Worm (Caenorhabditis elegans) whole organism, late embryonic: Measurements from ENCODE around the gene fbxa-133.

Source experiments
- C08G9.2 ChIP-seq: sonication (generic microtip); optimal IDR thresholded peaks from 2 replicates; lab custom pipeline; 2016; ENCODE audit warnings: mild to moderate bottlenecking, missing genetic modification characterization, moderate library complexity, missing compliant biosample characterization
- C38D4.7 ChIP-seq: fragments of 200-800 bp; sonication (Bioruptor generic); optimal IDR thresholded peaks from 2 replicates; lab custom pipeline; 2018; ENCODE audit warnings: mild to moderate bottlenecking, missing genetic modification characterization, moderate library complexity, missing compliant biosample characterization
- K09A11.1 ChIP-seq: sonication (generic microtip); optimal IDR thresholded peaks from 2 replicates; lab custom pipeline; 2017; ENCODE audit warnings: antibody characterized with exemption, mild to moderate bottlenecking, missing genetic modification characterization, missing compliant biosample characterization; ENCODE audit not compliant: insufficient read depth
- ama-1 ChIP-seq: fragments of 150-350 bp; optimal IDR thresholded peaks from 2 replicates; lab custom pipeline; 2014
- ceh-14 ChIP-seq: sonication (generic microtip); optimal IDR thresholded peaks from 2 replicates; lab custom pipeline; 2016; ENCODE audit warnings: missing genotype, missing genetic modification characterization, missing compliant biosample characterization
- ceh-18 ChIP-seq: sonication (generic microtip); optimal IDR thresholded peaks from 2 replicates; lab custom pipeline; 2016; ENCODE audit warnings: missing genetic modification characterization, missing compliant biosample characterization
- ceh-2 ChIP-seq: sonication (generic microtip); optimal IDR thresholded peaks from 2 replicates; lab custom pipeline; 2016; ENCODE audit warnings: missing genotype, missing genetic modification characterization, missing compliant biosample characterization
- ceh-24 ChIP-seq: sonication (generic microtip); optimal IDR thresholded peaks from 2 replicates; lab custom pipeline; 2016; ENCODE audit warnings: mild to moderate bottlenecking, missing genetic modification characterization, missing compliant biosample characterization
- ceh-30 ChIP-seq: fragments of 150-350 bp; optimal IDR thresholded peaks from 2 replicates; lab custom pipeline; 2014; ENCODE audit warnings: missing biosample characterization, missing genetic modification characterization
- ceh-45 ChIP-seq: fragments of 200-800 bp; sonication (Bioruptor generic); IDR thresholded peaks from 2 replicates; pipeline ENCODE4 v1.3.6; 2022; ENCODE audit warnings: missing genetic modification reagents, missing genetic modification characterization, missing compliant biosample characterization
- ceh-48 ChIP-seq: sonication (generic microtip); optimal IDR thresholded peaks from 2 replicates; lab custom pipeline; 2016; ENCODE audit warnings: missing genetic modification characterization, inconsistent platforms, missing compliant biosample characterization
- ceh-6 ChIP-seq: fragments of 200-800 bp; sonication (Bioruptor generic); optimal IDR thresholded peaks from 2 replicates; lab custom pipeline; 2018; ENCODE audit warnings: mild to moderate bottlenecking, missing genetic modification characterization, missing compliant biosample characterization
- che-1 ChIP-seq: sonication (generic microtip); optimal IDR thresholded peaks from 2 replicates; lab custom pipeline; 2016; ENCODE audit warnings: mild to moderate bottlenecking, missing genetic modification characterization, missing compliant biosample characterization
- dmd-4 ChIP-seq: sonication (generic microtip); optimal IDR thresholded peaks from 2 replicates; lab custom pipeline; 2016; ENCODE audit warnings: borderline replicate concordance, missing genetic modification characterization, missing compliant biosample characterization
- dve-1 ChIP-seq: sonication (generic microtip); optimal IDR thresholded peaks from 2 replicates; lab custom pipeline; 2017; ENCODE audit warnings: antibody characterized with exemption, mild to moderate bottlenecking, missing genetic modification characterization, missing compliant biosample characterization
- elt-2 ChIP-seq: sonication (generic microtip); optimal IDR thresholded peaks from 2 replicates; lab custom pipeline; 2016; ENCODE audit warnings: missing genetic modification reagents, missing genetic modification characterization, missing compliant biosample characterization
- elt-4 ChIP-seq: sonication (generic microtip); optimal IDR thresholded peaks from 2 replicates; lab custom pipeline; 2016; ENCODE audit warnings: missing genetic modification characterization, missing compliant biosample characterization
- ets-4 ChIP-seq: sonication (generic microtip); optimal IDR thresholded peaks from 2 replicates; lab custom pipeline; 2016; ENCODE audit warnings: missing genetic modification characterization, missing compliant biosample characterization
- fax-1 ChIP-seq: sonication (generic microtip); optimal IDR thresholded peaks from 2 replicates; lab custom pipeline; 2016; ENCODE audit warnings: missing genotype, missing genetic modification characterization, missing compliant biosample characterization
- fkh-10 ChIP-seq: fragments of 150-350 bp; optimal IDR thresholded peaks from 2 replicates; lab custom pipeline; 2014; ENCODE audit warnings: missing biosample characterization, missing genetic modification reagents, missing genetic modification characterization
- gmeb-2 ChIP-seq: sonication (generic microtip); optimal IDR thresholded peaks from 2 replicates; lab custom pipeline; 2016; ENCODE audit warnings: missing genetic modification characterization, inconsistent platforms, missing compliant biosample characterization
- hlh-6 ChIP-seq: sonication (generic microtip); optimal IDR thresholded peaks from 2 replicates; lab custom pipeline; 2016; ENCODE audit warnings: missing genotype, missing genetic modification characterization, missing compliant biosample characterization
- hlh-8 ChIP-seq: sonication (generic microtip); optimal IDR thresholded peaks from 2 replicates; lab custom pipeline; 2016; ENCODE audit warnings: missing genotype, missing genetic modification characterization, missing compliant biosample characterization
- lin-11 ChIP-seq: fragments of 200-800 bp; sonication (Bioruptor generic); optimal IDR thresholded peaks from 2 replicates; lab custom pipeline; 2018; ENCODE audit warnings: mild to moderate bottlenecking, missing genetic modification characterization, missing compliant biosample characterization
- madf-2 ChIP-seq: sonication (generic microtip); optimal IDR thresholded peaks from 2 replicates; lab custom pipeline; 2017; ENCODE audit warnings: missing genetic modification characterization, missing compliant biosample characterization
- npax-4 ChIP-seq: sonication (generic microtip); optimal IDR thresholded peaks from 2 replicates; lab custom pipeline; 2016; ENCODE audit warnings: missing genetic modification characterization, missing compliant biosample characterization
- odd-2 ChIP-seq: sonication (generic microtip); optimal IDR thresholded peaks from 2 replicates; lab custom pipeline; 2017; ENCODE audit warnings: antibody characterized with exemption, mild to moderate bottlenecking, missing genetic modification characterization, missing compliant biosample characterization
- pha-2 ChIP-seq: sonication (generic microtip); optimal IDR thresholded peaks from 2 replicates; lab custom pipeline; 2017; ENCODE audit warnings: mild to moderate bottlenecking, missing genetic modification characterization, missing compliant biosample characterization
- pqm-1 ChIP-seq: sonication (generic microtip); optimal IDR thresholded peaks from 2 replicates; lab custom pipeline; 2016; ENCODE audit warnings: missing genetic modification characterization, missing compliant biosample characterization
- ttx-3 ChIP-seq: sonication (generic microtip); optimal IDR thresholded peaks from 2 replicates; lab custom pipeline; 2016; ENCODE audit warnings: missing genetic modification reagents, missing genetic modification characterization, missing compliant biosample characterization
- unc-3 ChIP-seq, 2 experiments: fragments of 200-800 bp in 1 of 2; sonication (Bioruptor generic) in 1 of 2; sonication (generic microtip) in 1 of 2; conservative IDR thresholded peaks in 1 of 2; optimal IDR thresholded peaks in 1 of 2; 2 replicates each; pipeline versions ENCODE4 v1.3.6 to Lab custom; 2016 to 2022; ENCODE audit warnings: missing compliant biosample characterization in 2 of 2, missing genetic modification characterization in 2 of 2, missing genetic modification reagents in 1 of 2
- unc-42 ChIP-seq: sonication (generic microtip); optimal IDR thresholded peaks from 2 replicates; lab custom pipeline; 2016; ENCODE audit warnings: missing genotype, missing genetic modification characterization, missing compliant biosample characterization
- unc-86 ChIP-seq: sonication (generic microtip); optimal IDR thresholded peaks from 2 replicates; lab custom pipeline; 2016; ENCODE audit warnings: missing genetic modification characterization, missing compliant biosample characterization
- zip-5 ChIP-seq: sonication (generic microtip); optimal IDR thresholded peaks from 2 replicates; lab custom pipeline; 2016; ENCODE audit warnings: missing genetic modification characterization, missing compliant biosample characterization

Gene fbxa-133

ce11 chrV:17558946-17559345 is 25.6 kb upstream of the fbxa-133 start, which contains the start of gene fbxa-172:
fbxa-172 (plus strand) TSS chrV:17559246.
- no peak for TF ChIP-seq lin-11 (tag; lab: Kevin White, UChicago)
- no peak for TF ChIP-seq C08G9.2 (tag; lab: Kevin White, UChicago)
- no peak for TF ChIP-seq che-1 (tag; lab: Kevin White, UChicago)
- no peak for TF ChIP-seq C38D4.7
- no peak for TF ChIP-seq unc-86 (tag; lab: Kevin White, UChicago)
- TF ChIP-seq dve-1 (tag; lab: Kevin White, UChicago), result no peak
- TF ChIP-seq, all 69 proteins: peak for 0

DNA sequence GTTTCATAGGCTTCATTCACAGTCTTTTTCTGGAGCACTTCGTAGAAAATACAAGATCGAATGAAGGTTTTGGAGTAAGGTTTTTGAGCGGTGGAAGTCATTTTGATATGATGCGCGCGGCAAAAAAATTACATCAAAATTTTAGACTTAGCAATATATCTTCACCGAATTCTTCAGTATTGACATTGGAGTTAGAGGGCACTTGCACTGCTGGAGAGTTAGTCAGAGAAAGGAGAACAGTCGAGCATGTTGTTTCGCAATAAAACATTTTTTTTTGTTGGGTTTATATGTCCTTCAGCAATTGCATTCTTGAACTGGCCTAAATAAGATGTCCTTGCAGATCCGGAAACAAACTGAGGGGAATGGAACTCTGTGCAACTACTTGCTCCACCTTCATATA is 18.7 kb upstream of the fbxa-133 start, which contains the start of gene fbxa-171:
fbxa-171 (minus strand) TSS at position 101 of the 400 bp plus-strand sequence.
- TF ChIP-seq ttx-3 (tag; lab: Kevin White, UChicago), result no peak
- no peak for TF ChIP-seq pqm-1
- no peak for TF ChIP-seq ceh-30 (tag; lab: Kevin White, UChicago)
- TF ChIP-seq npax-4 (tag; lab: Kevin White, UChicago), result no peak
- TF ChIP-seq ceh-2 (tag; lab: Kevin White, UChicago), result no peak
- no peak for TF ChIP-seq elt-2
- TF ChIP-seq ets-4 (tag; lab: Kevin White, UChicago), result no peak
- no peak for TF ChIP-seq K09A11.1 (tag; lab: Kevin White, UChicago)
- TF ChIP-seq ceh-45 (GFP tag; lab: Robert Waterston, UW), result no peak

DNA sequence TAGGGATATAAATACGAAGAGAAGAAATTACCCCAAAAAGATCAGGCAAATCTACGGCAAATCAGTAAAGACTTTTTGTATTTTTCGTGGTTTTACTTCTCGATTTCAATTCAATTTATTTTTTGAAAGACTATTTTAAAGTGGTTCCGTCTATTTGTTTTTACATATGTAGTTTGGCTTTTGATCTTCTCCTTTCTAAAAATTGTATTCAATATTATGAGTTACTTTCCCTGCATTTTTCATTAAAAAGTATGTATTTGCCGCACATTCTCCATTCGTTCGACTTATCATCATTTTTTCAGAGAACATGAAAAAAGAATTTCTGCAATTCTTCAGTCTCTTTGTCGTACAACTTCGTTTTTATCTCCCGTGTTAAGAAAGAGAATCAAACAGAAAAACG is 17.7 kb upstream of the fbxa-133 start, which contains the start of gene C38D9.2:
C38D9.2 (plus strand) TSS at position 301 of the 400 bp plus-strand sequence.
- no peak for TF ChIP-seq fax-1 (tag; lab: Kevin White, UChicago)
- TF ChIP-seq pha-2, result no peak
- TF ChIP-seq ceh-6 (GFP tag; lab: Kevin White, UChicago), result no peak
- TF ChIP-seq K09A11.1 (tag; lab: Kevin White, UChicago), result no peak
- no peak for TF ChIP-seq pqm-1
- TF ChIP-seq, all 69 proteins: peak for 0

ce11 chrV:17580017-17580416 is 4.6 kb upstream of the fbxa-133 start:
- no peak for TF ChIP-seq ceh-18
- TF ChIP-seq elt-4 (tag; lab: Kevin White, UChicago), result no peak
- no peak for TF ChIP-seq unc-42
- no peak for TF ChIP-seq odd-2 (tag; lab: Kevin White, UChicago)
- no peak for TF ChIP-seq madf-2 (tag; lab: Kevin White, UChicago)
- TF ChIP-seq fkh-10 (GFP tag; lab: Kevin White, UChicago), result no peak
- TF ChIP-seq ceh-14 (tag; lab: Kevin White, UChicago), result no peak
- TF ChIP-seq unc-3 (GFP tag; conservative IDR thresholded peaks at IDR 0.05; lab: Robert Waterston, UW), result no peak
- no peak for TF ChIP-seq unc-3 (tag; optimal IDR thresholded peaks at IDR 0.05; lab: Kevin White, UChicago)
- TF ChIP-seq C08G9.2 (tag; lab: Kevin White, UChicago), result no peak

DNA sequence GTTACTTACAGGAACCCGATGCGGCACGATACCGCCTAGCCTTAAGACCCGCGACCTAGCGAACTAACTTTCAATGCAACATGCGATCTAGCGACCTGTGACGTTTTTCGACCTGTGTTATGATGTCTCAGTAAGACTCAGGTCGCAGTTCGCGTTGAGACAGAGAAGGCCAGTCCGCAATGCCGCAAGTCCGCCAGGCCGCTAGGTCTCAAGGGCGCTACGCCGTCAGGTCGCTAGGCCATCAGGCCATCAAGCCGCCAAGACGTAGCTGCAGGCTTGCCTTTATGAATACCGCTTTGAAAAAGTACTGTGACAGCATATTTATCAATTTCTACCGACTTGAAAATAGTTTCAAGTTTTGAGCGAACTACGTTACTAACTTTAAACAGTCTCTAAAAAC is 11.1 kb downstream of the fbxa-133 start:
- no peak for TF ChIP-seq ceh-24 (tag; lab: Kevin White, UChicago)
- TF ChIP-seq dmd-4 (tag; lab: Kevin White, UChicago), result no peak
- TF ChIP-seq ceh-48, result no peak
- TF ChIP-seq ceh-2 (tag; lab: Kevin White, UChicago), result no peak
- no peak for TF ChIP-seq C08G9.2 (tag; lab: Kevin White, UChicago)
- TF ChIP-seq C38D4.7, result no peak
- no peak for TF ChIP-seq zip-5 (tag; lab: Kevin White, UChicago)
- no peak for TF ChIP-seq gmeb-2 (tag; lab: Kevin White, UChicago)
- no peak for TF ChIP-seq ama-1
- TF ChIP-seq hlh-8 (tag; lab: Kevin White, UChicago), result no peak
- TF ChIP-seq ceh-14 (tag; lab: Kevin White, UChicago), result no peak
- no peak for TF ChIP-seq hlh-6 (tag; lab: Kevin White, UChicago)
